Fruit fly (Drosophila melanogaster): ENCODE measurements around the gene Drsl3.

Drsl3 gene

DNA sequence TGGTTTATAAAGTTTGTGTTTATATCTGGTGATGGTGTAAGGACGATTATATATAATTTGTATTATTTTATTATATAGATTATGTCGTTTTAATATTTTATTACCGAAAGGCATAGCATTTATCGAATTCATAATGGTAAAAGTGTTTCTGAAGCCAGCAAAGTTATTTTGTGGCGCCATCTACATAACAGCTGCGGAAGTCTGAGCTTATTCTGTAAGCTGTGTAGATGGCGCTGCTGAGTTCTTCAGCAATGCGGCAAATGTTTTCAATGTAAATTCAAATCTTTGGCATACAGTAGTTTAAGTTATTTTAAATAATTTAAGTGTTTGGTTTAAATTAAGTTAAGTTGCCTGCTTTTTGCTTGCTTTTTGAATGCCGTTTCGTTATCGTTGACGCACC lies 26.4 kb upstream of the Drsl3 start (continued):
- TF ChIP-seq sr (GFP tag; IDR thresholded peaks at IDR 0.05) (0 out of 3 replicates have a peak, but pooled peaks have one; percentile 21), sim (GFP tag; IDR thresholded peaks at IDR 0.05) (no peak), CG15479 (GFP tag; optimal IDR thresholded peaks at IDR 0.05) (no peak), Hmr (GFP tag; optimal IDR thresholded peaks at IDR 0.05) (no peak), Jarid2 (GFP tag; optimal IDR thresholded peaks at IDR 0.05) (peak; percentile 4), CG8478 (optimal IDR thresholded peaks at IDR 0.05) (no peak), CG9817 (tag; optimal IDR thresholded peaks at IDR 0.05) (no peak), caup (GFP tag; optimal IDR thresholded peaks at IDR 0.05; ENCODE audit: severe bottlenecking) (no peak), pan (optimal IDR thresholded peaks at IDR 0.05) (no peak), pan (GFP tag; optimal IDR thresholded peaks at IDR 0.05 in 1 of 2, IDR thresholded peaks at IDR 0.05 in 1 of 2) (peak in 1 of 2 experiments; percentile 48), CG30431 (GFP tag; optimal IDR thresholded peaks at IDR 0.05) (no peak), CG2712 (tag; optimal IDR thresholded peaks at IDR 0.05) (peak; percentile 49), Bdp1 (GFP tag; optimal IDR thresholded peaks at IDR 0.05) (no peak), NfI (GFP tag; optimal IDR thresholded peaks at IDR 0.05) (no peak), hth (optimal IDR thresholded peaks at IDR 0.05) (no peak), tx (GFP tag; optimal IDR thresholded peaks at IDR 0.05) (no peak), CG4707 (GFP tag; optimal IDR thresholded peaks at IDR 0.05) (no peak), CG18764 (GFP tag; optimal IDR thresholded peaks at IDR 0.05) (peak; percentile 12), CG11504 (tag; optimal IDR thresholded peaks at IDR 0.05) (no peak), CG34224 (GFP tag; IDR thresholded peaks at IDR 0.05; ENCODE audit: partially characterized antibody) (no peak), CG6854 (GFP tag; optimal IDR thresholded peaks at IDR 0.05) (no peak), Hey (tag; optimal IDR thresholded peaks at IDR 0.05) (no peak), CG10321 (GFP tag; IDR thresholded peaks at IDR 0.05) (no peak), CG34422 (GFP tag; IDR thresholded peaks at IDR 0.05) (no peak), CG2678 (tag; optimal IDR thresholded peaks at IDR 0.05) (no peak), CG16863 (GFP tag; optimal IDR thresholded peaks at IDR 0.05) (no peak), Doc2 (GFP tag; IDR thresholded peaks at IDR 0.05) (no peak), eve (GFP tag; optimal IDR thresholded peaks at IDR 0.05) (no peak), Blimp-1 (GFP tag; optimal IDR thresholded peaks at IDR 0.05) (peak; percentile 11), CG18262 (tag; optimal IDR thresholded peaks at IDR 0.05) (peak; percentile 29), Spps (tag; optimal IDR thresholded peaks at IDR 0.05) (no peak), inv (GFP tag; IDR thresholded peaks at IDR 0.05; ENCODE audit: partially characterized antibody) (no peak), oc (tag; optimal IDR thresholded peaks at IDR 0.05) (no peak), CG16813 (GFP tag; IDR thresholded peaks at IDR 0.05; ENCODE audit: partially characterized antibody) (no peak), Eip74EF (GFP tag; optimal IDR thresholded peaks at IDR 0.05) (no peak), ham (GFP tag; IDR thresholded peaks at IDR 0.05) (no peak), twi (tag; optimal IDR thresholded peaks at IDR 0.05) (no peak), exex (tag; optimal IDR thresholded peaks at IDR 0.05) (no peak), CG5180 (GFP tag; optimal IDR thresholded peaks at IDR 0.05) (no peak), Sin3A (optimal IDR thresholded peaks at IDR 0.05) (no peak), CoRest (tag; optimal IDR thresholded peaks at IDR 0.05) (no peak), pzg (GFP tag; optimal IDR thresholded peaks at IDR 0.05) (no peak), C15 (GFP tag; IDR thresholded peaks at IDR 0.05) (no peak), Dll (GFP tag; IDR thresholded peaks at IDR 0.05; ENCODE audit: partially characterized antibody) (no peak), kah (GFP tag; optimal IDR thresholded peaks at IDR 0.05) (no peak), gce (GFP tag; IDR thresholded peaks at IDR 0.05) (no peak), HLHmδ (GFP tag; optimal IDR thresholded peaks at IDR 0.05) (no peak), CG15514 (GFP tag; optimal IDR thresholded peaks at IDR 0.05) (no peak), tap (tag; optimal IDR thresholded peaks at IDR 0.05) (no peak), chm (GFP tag; IDR thresholded peaks at IDR 0.05) (no peak), NC2α (GFP tag; optimal IDR thresholded peaks at IDR 0.05) (no peak)
